Fruit fly (Drosophila melanogaster) whole organism, wandering third instar larva: ENCODE data around the gene Pfas.
A peak's percentile ranks its signal among the peaks of the same experiment; 100 is the strongest.

Source experiments
- CG32264 ChIP-seq: fragments of 200-800 bp; sonication (Bioruptor generic); optimal IDR thresholded peaks from 2 replicates; lab custom pipeline; 2016; ENCODE audit warnings: missing biosample characterization, missing genetic modification characterization
- CG9705 ChIP-seq: fragments of 200-800 bp; sonication (Bioruptor generic); optimal IDR thresholded peaks from 2 replicates; lab custom pipeline; 2018; ENCODE audit warnings: missing biosample characterization, mild to moderate bottlenecking, missing genetic modification characterization
- CrebA ChIP-seq: fragments of 200-800 bp; sonication (Bioruptor generic); optimal IDR thresholded peaks from 2 replicates; lab custom pipeline; 2016; ENCODE audit warnings: missing biosample characterization, mild to moderate bottlenecking, missing genetic modification characterization, borderline replicate concordance
- Dfd ChIP-seq: fragments of >200 bp; optimal IDR thresholded peaks from 2 replicates; lab custom pipeline; 2017; ENCODE audit warnings: missing biosample characterization, missing genetic modification characterization
- Dif ChIP-seq: fragments of 200-275, 200-300 bp; sonication (Bioruptor generic); optimal IDR thresholded peaks from 2 replicates; lab custom pipeline; 2018; ENCODE audit warnings: missing biosample characterization, missing genetic modification characterization; ENCODE audit not compliant: partially characterized antibody
- GATAd ChIP-seq: sonication (Bioruptor generic); optimal IDR thresholded peaks from 2 replicates; lab custom pipeline; 2016; ENCODE audit warnings: missing biosample characterization, missing genetic modification characterization
- HLH106 ChIP-seq: fragments of 200-800 bp; optimal IDR thresholded peaks from 3 replicates; lab custom pipeline; 2019; ENCODE audit warnings: missing biosample characterization, mild to moderate bottlenecking, missing genetic modification characterization, moderate library complexity
- Hnf4 ChIP-seq: fragments of 200-800 bp; sonication (Bioruptor generic); optimal IDR thresholded peaks from 2 replicates; lab custom pipeline; 2016; ENCODE audit warnings: missing biosample characterization, mild to moderate bottlenecking, missing genetic modification characterization
- Hr78 ChIP-seq: fragments of >200 bp; optimal IDR thresholded peaks from 2 replicates; lab custom pipeline; 2017; ENCODE audit warnings: missing biosample characterization, missing genetic modification characterization
- Hr83 ChIP-seq: fragments of 200-300 bp; sonication (Bioruptor generic); optimal IDR thresholded peaks from 2 replicates; lab custom pipeline; 2016; ENCODE audit warnings: missing biosample characterization, mild to moderate bottlenecking, missing genetic modification characterization, moderate library complexity; ENCODE audit not compliant: poor library complexity, severe bottlenecking
- Jra ChIP-seq: sonication (Bioruptor generic); optimal IDR thresholded peaks from 2 replicates; lab custom pipeline; 2016; ENCODE audit warnings: missing biosample characterization, missing genetic modification characterization
- Mio ChIP-seq: sonication (Bioruptor generic); optimal IDR thresholded peaks from 2 replicates; lab custom pipeline; 2016; ENCODE audit warnings: missing biosample characterization, missing genetic modification characterization
- Myc ChIP-seq: fragments of >200 bp; optimal IDR thresholded peaks from 2 replicates; lab custom pipeline; 2017
- N ChIP-seq: fragments of >200 bp; optimal IDR thresholded peaks from 2 replicates; lab custom pipeline; 2018; ENCODE audit warnings: missing biosample characterization, missing external identifiers, missing genetic modification characterization
- OdsH ChIP-seq: fragments of 200-800 bp; sonication (Bioruptor generic); optimal IDR thresholded peaks from 2 replicates; lab custom pipeline; 2016; ENCODE audit warnings: missing biosample characterization, mild to moderate bottlenecking, missing genetic modification characterization
- Rel ChIP-seq, 2 experiments: fragments of 200-800 bp; sonication (Bioruptor generic) in 1 of 2; optimal IDR thresholded peaks; 2 replicates in 1 of 2; 3 replicates in 1 of 2; lab custom pipeline; 2016 to 2019; ENCODE audit warnings: mild to moderate bottlenecking in 2 of 2, missing biosample characterization in 2 of 2, missing genetic modification characterization in 2 of 2, moderate library complexity in 1 of 2
- Sp1 ChIP-seq: fragments of 200-800 bp; sonication (Bioruptor generic); optimal IDR thresholded peaks from 3 replicates; lab custom pipeline; 2019; ENCODE audit warnings: missing biosample characterization, mild to moderate bottlenecking, missing genetic modification characterization, moderate library complexity
- Vsx2 ChIP-seq: fragments of 200-300, 225-300 bp; sonication (Bioruptor generic); optimal IDR thresholded peaks from 2 replicates; lab custom pipeline; 2018; ENCODE audit warnings: missing biosample characterization, missing genetic modification characterization; ENCODE audit not compliant: partially characterized antibody
- br ChIP-seq: fragments of 200-800 bp; sonication (Bioruptor generic); optimal IDR thresholded peaks from 2 replicates; lab custom pipeline; 2016; ENCODE audit warnings: missing biosample characterization, missing genetic modification characterization
- brk ChIP-seq: fragments of 200-800 bp; sonication (Bioruptor generic); optimal IDR thresholded peaks from 2 replicates; lab custom pipeline; 2016; ENCODE audit warnings: missing biosample characterization, mild to moderate bottlenecking, missing genetic modification characterization
- dmrt93B ChIP-seq: fragments of 200-800 bp; sonication (Bioruptor generic); optimal IDR thresholded peaks from 2 replicates; lab custom pipeline; 2018; ENCODE audit warnings: missing biosample characterization, mild to moderate bottlenecking, missing genetic modification characterization
- dsf ChIP-seq: sonication (Bioruptor generic); optimal IDR thresholded peaks from 2 replicates; lab custom pipeline; 2016; ENCODE audit warnings: missing biosample characterization, missing genetic modification characterization, borderline replicate concordance
- ey ChIP-seq: fragments of 200-800 bp; sonication (Bioruptor generic); optimal IDR thresholded peaks from 2 replicates; lab custom pipeline; 2016; ENCODE audit warnings: missing biosample characterization, missing genetic modification characterization
- foxo ChIP-seq, 2 experiments: fragments of 200-800 bp; sonication (Bioruptor generic); optimal IDR thresholded peaks; 2 replicates in 1 of 2; 3 replicates in 1 of 2; lab custom pipeline; 2016 to 2017; ENCODE audit warnings: missing biosample characterization in 2 of 2, missing genetic modification characterization in 2 of 2
- fru ChIP-seq: fragments of 200-800 bp; sonication (Bioruptor generic); optimal IDR thresholded peaks from 3 replicates; lab custom pipeline; 2016; ENCODE audit warnings: missing biosample characterization, mild to moderate bottlenecking, missing genetic modification characterization
- h ChIP-seq: fragments of 200-800 bp; sonication (Bioruptor generic); optimal IDR thresholded peaks from 3 replicates; lab custom pipeline; 2016; ENCODE audit warnings: missing biosample characterization, mild to moderate bottlenecking, missing genetic modification characterization
- lola ChIP-seq: fragments of >200 bp; optimal IDR thresholded peaks from 2 replicates; lab custom pipeline; 2017; ENCODE audit warnings: missing biosample characterization, missing genetic modification characterization
- pan ChIP-seq: fragments of >200 bp; optimal IDR thresholded peaks from 2 replicates; lab custom pipeline; 2017
- psq ChIP-seq: fragments of 200-800 bp; sonication (Bioruptor generic); optimal IDR thresholded peaks from 3 replicates; lab custom pipeline; 2017; ENCODE audit warnings: missing biosample characterization, mild to moderate bottlenecking, missing genetic modification characterization, moderate library complexity
- rgr ChIP-seq: fragments of 200-800 bp; sonication (Bioruptor generic); optimal IDR thresholded peaks from 3 replicates; lab custom pipeline; 2016; ENCODE audit warnings: missing biosample characterization, mild to moderate bottlenecking, missing genetic modification characterization
- sage ChIP-seq: fragments of 200-800 bp; sonication (Bioruptor generic); optimal IDR thresholded peaks from 2 replicates; lab custom pipeline; 2016; ENCODE audit warnings: missing biosample characterization, mild to moderate bottlenecking, missing genetic modification characterization
- sv ChIP-seq: fragments of 200-800 bp; sonication (Bioruptor generic); optimal IDR thresholded peaks from 3 replicates; lab custom pipeline; 2016; ENCODE audit warnings: missing biosample characterization, missing genetic modification characterization
- usp ChIP-seq: fragments of >200 bp; optimal IDR thresholded peaks from 2 replicates; lab custom pipeline; 2017; ENCODE audit warnings: missing biosample characterization, missing genetic modification characterization
- woc ChIP-seq: sonication (Bioruptor generic); optimal IDR thresholded peaks from 2 replicates; lab custom pipeline; 2016; ENCODE audit warnings: missing biosample characterization, mild to moderate bottlenecking, missing genetic modification characterization

Pfas gene

DNA sequence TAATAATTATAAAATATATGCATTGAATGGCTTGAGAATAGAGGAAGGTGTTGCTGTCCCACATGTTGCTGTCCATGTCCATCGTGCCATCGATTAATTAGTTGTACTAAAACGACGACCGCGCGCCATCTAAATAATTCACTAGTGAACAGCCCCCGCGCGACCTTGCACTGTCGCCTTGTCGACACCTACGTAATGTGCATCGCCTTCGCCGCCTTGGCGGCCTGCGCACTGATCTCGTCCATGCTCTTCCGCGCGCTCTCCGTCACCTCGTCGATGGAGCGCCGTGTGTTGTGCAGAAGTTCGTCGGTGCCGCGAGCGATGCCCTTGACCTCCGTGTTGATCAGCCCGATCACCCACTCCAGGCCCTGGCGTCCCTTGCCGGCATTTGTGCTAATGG, 1.0 kb upstream of the Pfas start:
- TF ChIP-seq dmrt93B (GFP tag; lab: Kevin White, UChicago) (no peak), usp (GFP tag; lab: Kevin White, UChicago) (no peak), dsf (no peak), N (GFP tag; lab: Kevin White, UChicago) (no peak), fru (GFP tag; lab: Kevin White, UChicago) (no peak), CrebA (GFP tag; lab: Kevin White, UChicago) (no peak), Myc (lab: Kevin White, UChicago) (no peak), psq (GFP tag; lab: Kevin White, UChicago) (no peak), CG32264 (no peak), Hr78 (no peak), Jra (no peak), Hr83 (GFP tag; lab: Kevin White, UChicago) (no peak), Mio (GFP tag; lab: Kevin White, UChicago) (no peak), pan (no peak), Dfd (GFP tag; lab: Kevin White, UChicago) (no peak), ey (GFP tag; lab: Kevin White, UChicago) (no peak), Rel (GFP tag; optimal IDR thresholded peaks at IDR 0.05; lab: Kevin White, UChicago) (no peak), Rel (tag; optimal IDR thresholded peaks at IDR 0.05; lab: Kevin White, UChicago) (no peak)
- TF ChIP-seq, all 38 proteins: peak for 0

DNA sequence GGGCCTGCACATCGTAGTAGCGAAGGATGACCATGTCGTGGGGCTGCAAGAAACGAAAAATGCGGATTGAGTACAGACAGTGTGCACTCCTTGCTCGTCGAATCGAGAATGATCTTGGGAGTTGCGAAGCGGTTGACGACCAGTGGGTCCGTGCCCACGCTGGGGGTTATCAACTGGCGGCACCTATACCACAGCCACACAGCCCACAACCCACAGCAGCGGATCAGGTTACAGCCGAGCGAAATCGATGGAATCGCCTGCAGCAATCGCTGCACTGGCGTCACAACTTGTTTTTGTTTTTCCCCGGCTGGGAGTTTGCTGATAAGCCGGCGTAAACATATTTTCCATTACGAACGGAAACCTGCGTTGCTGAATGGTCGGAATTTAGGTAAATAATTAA, 366 bp downstream of the Pfas start:
- TF ChIP-seq CrebA (GFP tag; lab: Kevin White, UChicago) (no peak), CG9705 (no peak), Hnf4 (GFP tag; lab: Kevin White, UChicago) (no peak), sage (GFP tag; lab: Kevin White, UChicago) (no peak), rgr (no peak), lola (no peak), usp (GFP tag; lab: Kevin White, UChicago) (no peak), pan (no peak), Mio (GFP tag; lab: Kevin White, UChicago) (no peak), br (GFP tag; lab: Kevin White, UChicago) (no peak), Rel (GFP tag; optimal IDR thresholded peaks at IDR 0.05; lab: Kevin White, UChicago) (no peak), Rel (tag; optimal IDR thresholded peaks at IDR 0.05; lab: Kevin White, UChicago) (no peak), Hr83 (GFP tag; lab: Kevin White, UChicago) (no peak), Dif (no peak), woc (no peak), Sp1 (GFP tag; lab: Kevin White, UChicago) (no peak)

DNA sequence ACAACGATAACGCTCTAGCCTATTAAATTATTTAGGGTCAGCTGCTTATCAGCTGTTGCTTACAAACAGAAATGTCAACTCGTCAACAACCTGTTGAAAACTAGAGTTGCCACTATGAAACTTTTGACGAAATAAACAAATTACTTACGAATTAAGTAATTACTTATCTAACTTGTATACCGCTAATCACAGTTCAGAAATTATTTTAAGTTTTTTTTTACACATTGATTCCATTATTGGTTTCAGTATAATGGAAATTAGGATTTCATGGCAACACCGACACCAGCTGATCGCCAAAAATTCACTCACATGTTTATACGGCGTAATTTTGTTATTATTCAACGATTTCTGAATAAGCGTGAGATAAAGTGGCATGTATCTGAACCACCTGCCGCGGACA, 8.0 kb downstream of the Pfas start, which contains the start of the genes CG9117 and CG31643:
Gene CG9117, minus strand, starts transcription at position 73 of the 400 bp plus-strand sequence.
Gene CG31643, plus strand, starts transcription at position 288 of the 400 bp plus-strand sequence.
- TF ChIP-seq CG9705, result peak; percentile 36
- no peak for TF ChIP-seq Hnf4 (GFP tag; lab: Kevin White, UChicago)
- TF ChIP-seq h (GFP tag; lab: Kevin White, UChicago), result peak; percentile 83
- TF ChIP-seq sv (GFP tag; lab: Kevin White, UChicago), result peak; percentile 48
- no peak for TF ChIP-seq Rel (GFP tag; optimal IDR thresholded peaks at IDR 0.05; lab: Kevin White, UChicago)
- peak; percentile 39 for TF ChIP-seq Rel (tag; optimal IDR thresholded peaks at IDR 0.05; lab: Kevin White, UChicago)
- TF ChIP-seq OdsH, result peak; percentile 77
- peak; percentile 65 for TF ChIP-seq GATAd (GFP tag; lab: Kevin White, UChicago)
- TF ChIP-seq br (GFP tag; lab: Kevin White, UChicago), result no peak
- TF ChIP-seq foxo (GFP tag; optimal IDR thresholded peaks at IDR 0.05; lab: Kevin White, UChicago), result peak in 1 of 2 experiments; percentile 86
- no peak for TF ChIP-seq Dif
- TF ChIP-seq psq (GFP tag; lab: Kevin White, UChicago), result peak; percentile 59
- TF ChIP-seq rgr, result peak; percentile 79
- peak; percentile 63 for TF ChIP-seq Sp1 (GFP tag; lab: Kevin White, UChicago)
- peak; percentile 15 for TF ChIP-seq Hr83 (GFP tag; lab: Kevin White, UChicago)
- peak; percentile 64 for TF ChIP-seq HLH106
- peak; percentile 18 for TF ChIP-seq CG32264
- TF ChIP-seq ey (GFP tag; lab: Kevin White, UChicago), result peak; percentile 76
- TF ChIP-seq usp (GFP tag; lab: Kevin White, UChicago), result no peak
- no peak for TF ChIP-seq brk (GFP tag; lab: Kevin White, UChicago)

DNA sequence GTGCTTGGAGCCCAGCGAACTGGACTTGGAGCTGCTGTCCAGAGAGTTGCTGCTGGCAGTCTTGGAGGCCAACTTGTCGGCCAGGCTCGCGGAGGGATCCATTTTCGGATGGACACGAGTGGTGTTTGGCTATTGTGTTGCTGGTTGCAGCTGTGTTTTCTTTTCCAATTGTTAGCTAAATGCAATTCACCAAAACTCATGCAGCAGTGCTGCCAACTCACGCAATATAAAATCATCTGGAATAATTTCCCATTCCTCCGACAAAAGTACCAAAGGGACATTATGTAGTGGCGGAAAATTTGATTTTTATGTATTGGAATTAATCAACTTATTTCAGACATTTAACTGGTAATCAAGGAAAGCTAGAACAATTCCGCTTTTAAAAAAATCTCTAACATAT, 9.1 kb downstream of the Pfas start, which contains the start of gene mtm:
Gene mtm, minus strand, starts transcription at position 306 of the 400 bp plus-strand sequence.
- peak; percentile 59 for TF ChIP-seq Myc (lab: Kevin White, UChicago)
- TF ChIP-seq Vsx2 (GFP tag; lab: Kevin White, UChicago), result no peak
